Fruit fly (Drosophila melanogaster): Measurements from ENCODE around the gene Mst98Cb.

The Mst98Cb gene

DNA sequence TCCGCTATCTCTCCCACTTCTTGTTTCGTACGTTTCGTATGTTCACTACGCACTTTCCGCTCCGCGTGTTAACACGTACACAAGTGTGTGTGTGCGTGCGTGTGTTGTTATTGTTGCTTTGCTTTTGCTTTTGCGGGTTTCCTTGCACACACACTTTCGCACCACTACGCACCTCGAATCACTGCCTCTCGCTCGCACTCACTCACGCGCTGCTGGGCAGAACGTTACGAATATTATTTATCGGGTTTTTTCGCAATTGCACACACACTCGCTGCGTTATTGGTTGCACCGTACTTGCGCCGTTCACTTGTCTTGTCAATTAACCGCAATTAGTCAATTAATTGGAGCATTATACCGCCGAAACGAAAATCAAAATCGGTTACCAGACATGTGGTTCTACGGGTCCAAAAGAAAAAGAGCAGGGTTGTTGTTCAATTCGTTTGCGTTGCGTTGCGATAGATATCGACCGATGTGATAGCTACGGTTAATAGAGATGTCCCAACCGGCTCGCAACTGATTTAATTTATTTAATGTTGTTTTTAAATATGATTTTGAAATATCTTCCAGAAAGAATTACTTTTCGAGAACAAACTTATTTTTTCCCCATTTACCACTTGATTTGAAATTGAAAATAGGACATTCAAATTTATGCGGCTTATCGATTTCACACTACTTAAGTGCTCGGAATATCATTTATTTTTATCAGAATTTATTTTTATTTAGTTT lies 43.6 kb downstream of the Mst98Cb start, which contains the start of gene larp:
Gene larp (minus strand): TSS at position 395 of the 726 bp plus-strand sequence.
- TF ChIP-seq ovo (GFP tag; optimal IDR thresholded peaks at IDR 0.05) (peak; percentile 65), CG7045 (GFP tag; optimal IDR thresholded peaks at IDR 0.05) (no peak), CG11617 (GFP tag; optimal IDR thresholded peaks at IDR 0.05) (peak; percentile 56), bab1 (GFP tag; optimal IDR thresholded peaks at IDR 0.05) (no peak), pad (GFP tag; optimal IDR thresholded peaks at IDR 0.05) (peak; percentile 33), CG7101 (tag; optimal IDR thresholded peaks at IDR 0.05) (peak; percentile 70), cic (GFP tag; optimal IDR thresholded peaks at IDR 0.05) (no peak), CG12768 (GFP tag; optimal IDR thresholded peaks at IDR 0.05) (peak; percentile 40), Clk (GFP tag; optimal IDR thresholded peaks at IDR 0.05) (no peak), cnc (optimal IDR thresholded peaks at IDR 0.05) (no peak), CG1620 (GFP tag; optimal IDR thresholded peaks at IDR 0.05) (peak; percentile 79), Crg-1 (GFP tag; optimal IDR thresholded peaks at IDR 0.05) (peak; percentile 69), toe (GFP tag; optimal IDR thresholded peaks at IDR 0.05) (peak; percentile 85), tj (GFP tag; optimal IDR thresholded peaks at IDR 0.05) (peak; percentile 55), Mnt (GFP tag; optimal IDR thresholded peaks at IDR 0.05) (peak; percentile 73), CG33017 (tag; optimal IDR thresholded peaks at IDR 0.05) (no peak), CG5204 (GFP tag; optimal IDR thresholded peaks at IDR 0.05) (peak; percentile 67), CG14711 (tag; optimal IDR thresholded peaks at IDR 0.05) (peak; percentile 91), Hr96 (GFP tag; optimal IDR thresholded peaks at IDR 0.05) (peak; percentile 60), kay (GFP tag; ENCODE audit: borderline replicate concordance) (no peak)

dm6 chr3R:28339654-28340605 lies 47.3 kb downstream of the Mst98Cb start, which contains the start of the genes Gfat2 and Moca-cyp:
Gene Gfat2, minus strand, starts transcription at chr3R:28339765.
Gene Moca-cyp, plus strand, starts transcription at chr3R:28340334.
- peak; percentile 64 for TF ChIP-seq CG33017 (tag; optimal IDR thresholded peaks at IDR 0.05)
- TF ChIP-seq Hr96 (GFP tag; optimal IDR thresholded peaks at IDR 0.05): peak; percentile 50
- TF ChIP-seq cic (GFP tag; optimal IDR thresholded peaks at IDR 0.05): peak; percentile 2
- peak; percentile 84 for TF ChIP-seq CG11617 (GFP tag; optimal IDR thresholded peaks at IDR 0.05)
- peak; percentile 6 for TF ChIP-seq bab1 (GFP tag; optimal IDR thresholded peaks at IDR 0.05)
- peak; percentile 10 for TF ChIP-seq CG1620 (GFP tag; optimal IDR thresholded peaks at IDR 0.05)
- peak; percentile 13 for TF ChIP-seq Clk (GFP tag; optimal IDR thresholded peaks at IDR 0.05)
- peak; percentile 61 for TF ChIP-seq CG5204 (GFP tag; optimal IDR thresholded peaks at IDR 0.05)
- peak; percentile 76 for TF ChIP-seq ovo (GFP tag; optimal IDR thresholded peaks at IDR 0.05)
- peak; percentile 84 for TF ChIP-seq tj (GFP tag; optimal IDR thresholded peaks at IDR 0.05)
- peak; percentile 58 for TF ChIP-seq CG14711 (tag; optimal IDR thresholded peaks at IDR 0.05)
- peak; percentile 77 for TF ChIP-seq CG7045 (GFP tag; optimal IDR thresholded peaks at IDR 0.05)
- TF ChIP-seq CG7101 (tag; optimal IDR thresholded peaks at IDR 0.05): peak; percentile 73
- peak; percentile 64 for TF ChIP-seq toe (GFP tag; optimal IDR thresholded peaks at IDR 0.05)
- peak; percentile 61 for TF ChIP-seq CG12768 (GFP tag; optimal IDR thresholded peaks at IDR 0.05)
- peak; percentile 37 for TF ChIP-seq pad (GFP tag; optimal IDR thresholded peaks at IDR 0.05)
- TF ChIP-seq Crg-1 (GFP tag; optimal IDR thresholded peaks at IDR 0.05): peak; percentile 62
- TF ChIP-seq kay (GFP tag; ENCODE audit: borderline replicate concordance): no peak
- no peak for TF ChIP-seq cnc (optimal IDR thresholded peaks at IDR 0.05)
- TF ChIP-seq Mnt (GFP tag; optimal IDR thresholded peaks at IDR 0.05): peak; percentile 76

dm6 chr3R:28340606-28340999 lies 48.0 kb downstream of the Mst98Cb start:
- TF ChIP-seq CG33017 (tag; optimal IDR thresholded peaks at IDR 0.05) (no peak), CG5204 (GFP tag; optimal IDR thresholded peaks at IDR 0.05) (no peak), CG7045 (GFP tag; optimal IDR thresholded peaks at IDR 0.05) (no peak), tj (GFP tag; optimal IDR thresholded peaks at IDR 0.05) (no peak), cic (GFP tag; optimal IDR thresholded peaks at IDR 0.05) (no peak), bab1 (GFP tag; optimal IDR thresholded peaks at IDR 0.05) (no peak), CG1620 (GFP tag; optimal IDR thresholded peaks at IDR 0.05) (no peak), CG7101 (tag; optimal IDR thresholded peaks at IDR 0.05) (no peak), CG12768 (GFP tag; optimal IDR thresholded peaks at IDR 0.05) (no peak), cnc (optimal IDR thresholded peaks at IDR 0.05) (no peak), ovo (GFP tag; optimal IDR thresholded peaks at IDR 0.05) (no peak), pad (GFP tag; optimal IDR thresholded peaks at IDR 0.05) (no peak), CG11617 (GFP tag; optimal IDR thresholded peaks at IDR 0.05) (no peak), CG14711 (tag; optimal IDR thresholded peaks at IDR 0.05) (no peak)
